Worm (Caenorhabditis elegans) whole organism, mixed stage, embryonic: ENCODE data around the gene M162.7.

Experiments used
- elt-3 ChIP-seq: fragments of 150-350 bp; optimal IDR thresholded peaks from 2 replicates; lab custom pipeline; 2014; ENCODE audit warnings: missing biosample characterization, missing genetic modification characterization
- ham-2 ChIP-seq: fragments of 200-800 bp; sonication (Bioruptor generic); optimal IDR thresholded peaks from 2 replicates; lab custom pipeline; 2018; ENCODE audit warnings: mild to moderate bottlenecking, missing genetic modification characterization, missing compliant biosample characterization
- lin-13 ChIP-seq: fragments of 150-350 bp; optimal IDR thresholded peaks from 2 replicates; lab custom pipeline; 2014; ENCODE audit warnings: missing biosample characterization, missing genetic modification characterization

- TF ChIP-seq lin-13 (tag; lab: Kevin White, UChicago) (no peak), ham-2 (GFP tag; lab: Kevin White, UChicago) (no peak), elt-3 (no peak)
Measured at ce11 chrV:19760751-19761150, 34.1 kb downstream of the M162.7 start, which contains the start of gene M162.5.
